Worm (Caenorhabditis elegans) whole organism, L2 larva: ENCODE results near the gene F41H10.12.

ENCODE experiments used
- F13H6.1 ChIP-seq: sonication (generic microtip); optimal IDR thresholded peaks from 2 replicates; lab custom pipeline; 2016; ENCODE audit warnings: missing genetic modification characterization, missing compliant biosample characterization
- ZK546.5 ChIP-seq: sonication (generic microtip); optimal IDR thresholded peaks from 2 replicates; lab custom pipeline; 2017; ENCODE audit warnings: missing biosample characterization, missing genetic modification characterization
- alr-1 ChIP-seq: fragments of 150-350 bp; optimal IDR thresholded peaks from 2 replicates; lab custom pipeline; 2014; ENCODE audit warnings: missing biosample characterization, missing genetic modification characterization
- nhr-11 ChIP-seq: fragments of 150-350 bp; optimal IDR thresholded peaks from 2 replicates; lab custom pipeline; 2014; ENCODE audit warnings: missing biosample characterization, missing genetic modification characterization
- nhr-23 ChIP-seq: fragments of 150-350 bp; optimal IDR thresholded peaks from 2 replicates; lab custom pipeline; 2014; ENCODE audit warnings: missing biosample characterization, missing genetic modification reagents, missing genetic modification characterization
- unc-39 ChIP-seq: fragments of 150-350 bp; optimal IDR thresholded peaks from 2 replicates; lab custom pipeline; 2014; ENCODE audit warnings: missing biosample characterization, missing genetic modification characterization
- zag-1 ChIP-seq: fragments of 150-350 bp; optimal IDR thresholded peaks from 2 replicates; lab custom pipeline; 2014; ENCODE audit warnings: missing biosample characterization, missing genetic modification characterization

- TF ChIP-seq nhr-23 (tag; lab: Kevin White, UChicago) (no peak), alr-1 (no peak), nhr-11 (no peak), unc-39 (tag; lab: Kevin White, UChicago) (no peak), F13H6.1 (tag; lab: Kevin White, UChicago) (no peak), zag-1 (tag; lab: Kevin White, UChicago) (no peak), ZK546.5 (tag; lab: Kevin White, UChicago) (no peak)
Observed at ce11 chrIV:5396769-5397168, 11.6 kb downstream of the F41H10.12 start, which contains the start of gene ZK616.3.
